Worm (Caenorhabditis elegans) whole organism, young adult: ENCODE results near the gene cul-3.

Experiments used
- B0035.1 ChIP-seq: sonication (generic microtip); optimal IDR thresholded peaks from 2 replicates; lab custom pipeline; 2016; ENCODE audit warnings: missing genetic modification characterization, mild to moderate bottlenecking, missing compliant biosample characterization, missing genotype, missing genetic modification reagents
- C17E4.6 ChIP-seq: fragments of 200-800 bp; sonication (Bioruptor generic); IDR thresholded peaks from 2 replicates; pipeline ENCODE4 v1.3.6; 2022; ENCODE audit warnings: missing genetic modification reagents, missing genetic modification characterization, missing compliant biosample characterization
- F10E7.11 ChIP-seq: sonication (generic microtip); optimal IDR thresholded peaks from 2 replicates; lab custom pipeline; 2017; ENCODE audit warnings: mild to moderate bottlenecking, missing genetic modification characterization, moderate library complexity, missing compliant biosample characterization
- F23B12.7 ChIP-seq: sonication (generic microtip); optimal IDR thresholded peaks from 2 replicates; lab custom pipeline; 2017; ENCODE audit warnings: missing genetic modification characterization, mild to moderate bottlenecking, missing compliant biosample characterization, antibody characterized with exemption, moderate library complexity; ENCODE audit not compliant: insufficient read depth
- F37B4.10 ChIP-seq: fragments of 200-800 bp; sonication (Bioruptor generic); IDR thresholded peaks from 2 replicates; pipeline ENCODE4 v1.3.6; 2022; ENCODE audit warnings: missing genetic modification characterization, missing compliant biosample characterization
- T07F8.4 ChIP-seq: sonication (generic microtip); optimal IDR thresholded peaks from 2 replicates; lab custom pipeline; 2016; ENCODE audit warnings: mild to moderate bottlenecking, missing genetic modification characterization, moderate library complexity, missing compliant biosample characterization
- Y53G8AR.9 ChIP-seq: fragments of 200-800 bp; sonication (Bioruptor generic); conservative IDR thresholded peaks from 2 replicates; pipeline ENCODE4 v1.3.6; 2022; ENCODE audit warnings: missing genetic modification reagents, missing genetic modification characterization, missing compliant biosample characterization
- Y56A3A.18 ChIP-seq: fragments of 200-800 bp; sonication (Bioruptor generic); IDR thresholded peaks from 2 replicates; pipeline ENCODE4 v1.3.6; 2022; ENCODE audit warnings: missing genetic modification reagents, missing genetic modification characterization, missing compliant biosample characterization
- aptf-3 ChIP-seq: fragments of 200-800 bp; sonication (Bioruptor generic); IDR thresholded peaks from 2 replicates; pipeline ENCODE4 v1.3.6; 2022; ENCODE audit warnings: missing genetic modification characterization, missing compliant biosample characterization
- attf-5 ChIP-seq: fragments of 200-800 bp; sonication (Bioruptor generic); optimal IDR thresholded peaks from 2 replicates; lab custom pipeline; 2018; ENCODE audit warnings: mild to moderate bottlenecking, missing genetic modification characterization, missing compliant biosample characterization
- bed-2 ChIP-seq: fragments of 200-800 bp; sonication (Bioruptor generic); IDR thresholded peaks from 2 replicates; pipeline ENCODE4 v1.3.6; 2022; ENCODE audit warnings: missing genetic modification reagents, missing genetic modification characterization, missing compliant biosample characterization
- cebp-1 ChIP-seq, 2 experiments: fragments of 200-800 bp in 1 of 2; sonication (Bioruptor generic) in 1 of 2; sonication (generic microtip) in 1 of 2; IDR thresholded peaks in 1 of 2; optimal IDR thresholded peaks in 1 of 2; 2 replicates each; pipeline versions ENCODE4 v1.3.6 to Lab custom; 2017 to 2022; ENCODE audit warnings: missing compliant biosample characterization in 2 of 2, missing genetic modification characterization in 2 of 2, mild to moderate bottlenecking in 1 of 2, missing genetic modification reagents in 1 of 2, moderate library complexity in 1 of 2
- chd-7 ChIP-seq: sonication (generic microtip); optimal IDR thresholded peaks from 2 replicates; lab custom pipeline; 2016; ENCODE audit warnings: mild to moderate bottlenecking, missing genetic modification characterization, moderate library complexity, missing compliant biosample characterization
- die-1 ChIP-seq: sonication (generic microtip); optimal IDR thresholded peaks from 2 replicates; lab custom pipeline; 2016; ENCODE audit warnings: missing genotype, mild to moderate bottlenecking, missing genetic modification characterization, missing compliant biosample characterization
- dox-1 ChIP-seq: fragments of 200-800 bp; sonication (Bioruptor generic); IDR thresholded peaks from 2 replicates; pipeline ENCODE4 v1.3.6; 2022; ENCODE audit warnings: missing genetic modification reagents, missing genetic modification characterization, missing compliant biosample characterization
- egl-18 ChIP-seq: fragments of 200-800 bp; sonication (Bioruptor generic); IDR thresholded peaks from 2 replicates; pipeline ENCODE4 v1.3.6; 2022; ENCODE audit warnings: missing genetic modification reagents, missing genetic modification characterization, missing compliant biosample characterization
- egrh-3 ChIP-seq: fragments of 200-800 bp; sonication (Bioruptor generic); IDR thresholded peaks from 2 replicates; pipeline ENCODE4 v1.3.6; 2022; ENCODE audit warnings: missing genetic modification reagents, missing genetic modification characterization, missing compliant biosample characterization
- gei-17 ChIP-seq: fragments of 200-800 bp; sonication (Bioruptor generic); optimal IDR thresholded peaks from 2 replicates; lab custom pipeline; 2018; ENCODE audit warnings: mild to moderate bottlenecking, missing genetic modification characterization, missing compliant biosample characterization
- hmg-1.2 ChIP-seq: fragments of 200-800 bp; sonication (Bioruptor generic); IDR thresholded peaks from 2 replicates; pipeline ENCODE4 v1.3.6; 2022; ENCODE audit warnings: missing genetic modification reagents, missing genetic modification characterization, missing compliant biosample characterization
- lin-35 ChIP-seq, 3 experiments: fragments of 150-350 bp in 2 of 3; sonication (generic microtip) in 1 of 3; optimal IDR thresholded peaks; 2 replicates each; lab custom pipeline; 2014 to 2018; ENCODE audit warnings: missing biosample characterization in 3 of 3, missing genetic modification characterization in 3 of 3, missing genetic modification reagents in 3 of 3
- lir-1 ChIP-seq: fragments of 200-800 bp; sonication (Bioruptor generic); conservative IDR thresholded peaks from 2 replicates; pipeline ENCODE4 v1.3.6; 2022; ENCODE audit warnings: missing genetic modification reagents, missing genetic modification characterization, missing compliant biosample characterization
- madf-10 ChIP-seq: sonication (generic microtip); optimal IDR thresholded peaks from 2 replicates; lab custom pipeline; 2016; ENCODE audit warnings: mild to moderate bottlenecking, missing genetic modification characterization, missing compliant biosample characterization
- madf-6 ChIP-seq: fragments of 200-800 bp; sonication (Bioruptor generic); IDR thresholded peaks from 2 replicates; pipeline ENCODE4 v1.3.6; 2022; ENCODE audit warnings: missing genetic modification reagents, missing genetic modification characterization, missing compliant biosample characterization
- mcd-1 ChIP-seq: fragments of 200-800 bp; sonication (Bioruptor generic); IDR thresholded peaks from 2 replicates; pipeline ENCODE4 v1.3.6; 2022; ENCODE audit warnings: missing genetic modification reagents, missing genetic modification characterization, missing compliant biosample characterization
- mes-4 ChIP-seq: sonication (generic microtip); optimal IDR thresholded peaks from 2 replicates; lab custom pipeline; 2016; ENCODE audit warnings: missing genotype, missing genetic modification characterization, missing compliant biosample characterization
- mxl-1 ChIP-seq: sonication (generic microtip); optimal IDR thresholded peaks from 2 replicates; lab custom pipeline; 2016; ENCODE audit warnings: missing genetic modification characterization, missing compliant biosample characterization
- nfyb-1 ChIP-seq: fragments of 200-800 bp; sonication (Bioruptor generic); IDR thresholded peaks from 2 replicates; pipeline ENCODE4 v1.3.6; 2022; ENCODE audit warnings: missing genetic modification reagents, missing genetic modification characterization, missing compliant biosample characterization
- nhr-120 ChIP-seq: fragments of 200-800 bp; sonication (Bioruptor generic); IDR thresholded peaks from 2 replicates; pipeline ENCODE4 v1.3.6; 2022; ENCODE audit warnings: missing genetic modification characterization, missing compliant biosample characterization
- nhr-80 ChIP-seq: sonication (generic microtip); optimal IDR thresholded peaks from 2 replicates; lab custom pipeline; 2016; ENCODE audit warnings: missing genetic modification characterization, missing compliant biosample characterization
- sdz-38 ChIP-seq: sonication (generic microtip); optimal IDR thresholded peaks from 2 replicates; lab custom pipeline; 2016; ENCODE audit warnings: missing genotype, missing genetic modification characterization, missing compliant biosample characterization
- somi-1 ChIP-seq: fragments of 200-800 bp; sonication (Bioruptor generic); optimal IDR thresholded peaks from 2 replicates; lab custom pipeline; 2018; ENCODE audit warnings: mild to moderate bottlenecking, missing genetic modification characterization, missing compliant biosample characterization
- tlf-1 ChIP-seq: fragments of 200-800 bp; sonication (Bioruptor generic); optimal IDR thresholded peaks from 2 replicates; lab custom pipeline; 2018; ENCODE audit warnings: mild to moderate bottlenecking, missing genetic modification characterization, missing compliant biosample characterization
- zfh-2 ChIP-seq: fragments of 200-800 bp; sonication (Bioruptor generic); conservative IDR thresholded peaks from 2 replicates; pipeline ENCODE4 v1.3.6; 2022; ENCODE audit warnings: missing genetic modification reagents, missing genetic modification characterization, missing compliant biosample characterization
- ztf-18 ChIP-seq: sonication (generic microtip); optimal IDR thresholded peaks from 2 replicates; lab custom pipeline; 2016; ENCODE audit warnings: missing genotype, mild to moderate bottlenecking, missing genetic modification characterization, missing compliant biosample characterization
- ztf-26 ChIP-seq: sonication (generic microtip); optimal IDR thresholded peaks from 2 replicates; lab custom pipeline; 2017; ENCODE audit warnings: missing genetic modification characterization, missing compliant biosample characterization

cul-3 gene

DNA sequence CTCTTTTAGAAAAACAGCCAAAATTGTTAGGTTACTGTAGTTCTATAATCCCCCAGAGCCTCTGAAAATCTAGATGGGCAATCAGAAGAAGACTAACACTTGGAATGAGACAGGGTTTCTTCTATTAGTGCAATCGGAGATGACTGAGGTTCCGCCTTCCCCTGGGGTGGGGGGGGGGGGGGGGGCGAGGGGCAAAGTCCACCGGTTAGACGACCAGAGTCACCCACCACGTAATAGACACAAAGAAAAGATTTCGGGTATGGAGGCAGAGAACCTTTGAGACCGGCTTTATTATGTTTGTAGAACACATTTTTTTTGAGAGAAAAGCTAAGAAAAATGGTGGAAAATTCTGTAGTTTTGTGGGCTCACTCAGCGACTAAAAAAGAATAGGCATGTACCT is 25.1 kb upstream of the cul-3 start:
- TF ChIP-seq nfyb-1 (GFP tag; lab: Robert Waterston, UW) (no peak), Y56A3A.18 (GFP tag; lab: Robert Waterston, UW) (no peak), egrh-3 (GFP tag; lab: Robert Waterston, UW) (peak; percentile 62; the same call in 1 of the 2 replicates), tlf-1 (GFP tag; lab: Kevin White, UChicago) (no peak), madf-10 (tag; lab: Kevin White, UChicago) (no peak), aptf-3 (GFP tag; lab: Robert Waterston, UW) (no peak), F37B4.10 (GFP tag; lab: Robert Waterston, UW) (no peak), T07F8.4 (tag; lab: Kevin White, UChicago) (no peak), ztf-18 (tag; lab: Kevin White, UChicago) (no peak), zfh-2 (GFP tag; lab: Robert Waterston, UW) (peak; percentile 87), somi-1 (GFP tag; lab: Kevin White, UChicago) (no peak), die-1 (tag; lab: Kevin White, UChicago) (no peak), mcd-1 (no peak)

DNA sequence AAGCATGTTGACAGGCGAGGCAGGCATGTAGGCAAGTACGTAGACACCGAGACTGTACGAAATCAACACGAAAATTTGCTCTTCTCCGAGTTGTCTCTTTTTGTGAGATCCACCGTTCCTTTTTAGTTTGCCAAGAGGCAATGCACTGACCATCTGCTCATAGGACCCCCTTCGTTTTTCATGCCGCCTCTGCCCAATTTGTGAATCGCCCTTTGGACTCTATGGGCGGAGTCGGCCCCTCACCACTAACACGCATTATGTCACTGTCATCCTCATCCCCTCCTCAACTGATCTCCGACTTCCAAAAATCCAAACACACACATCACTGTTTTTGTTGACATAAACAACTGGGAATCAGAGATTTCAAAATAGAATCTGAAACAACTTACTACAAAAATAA is 23.4 kb upstream of the cul-3 start:
- TF ChIP-seq sdz-38, result no peak
- TF ChIP-seq cebp-1 (GFP tag; IDR thresholded peaks at IDR 0.05; lab: Robert Waterston, UW), result no peak
- no peak for TF ChIP-seq cebp-1 (tag; optimal IDR thresholded peaks at IDR 0.05; lab: Kevin White, UChicago)
- TF ChIP-seq mes-4 (tag; lab: Kevin White, UChicago), result no peak
- no peak for TF ChIP-seq F10E7.11 (tag; lab: Kevin White, UChicago)
- TF ChIP-seq B0035.1 (tag; lab: Kevin White, UChicago), result no peak
- no peak for TF ChIP-seq nhr-120 (GFP tag; lab: Robert Waterston, UW)
- TF ChIP-seq C17E4.6 (GFP tag; lab: Robert Waterston, UW), result no peak
- TF ChIP-seq mxl-1, result no peak
- no peak for TF ChIP-seq ztf-26 (tag; lab: Kevin White, UChicago)
- no peak for TF ChIP-seq madf-6
- TF ChIP-seq mcd-1, result no peak
- TF ChIP-seq lir-1 (GFP tag; lab: Robert Waterston, UW), result no peak
- no peak for TF ChIP-seq egl-18 (GFP tag; lab: Robert Waterston, UW)
- TF ChIP-seq, all 124 proteins: peak for 0

DNA sequence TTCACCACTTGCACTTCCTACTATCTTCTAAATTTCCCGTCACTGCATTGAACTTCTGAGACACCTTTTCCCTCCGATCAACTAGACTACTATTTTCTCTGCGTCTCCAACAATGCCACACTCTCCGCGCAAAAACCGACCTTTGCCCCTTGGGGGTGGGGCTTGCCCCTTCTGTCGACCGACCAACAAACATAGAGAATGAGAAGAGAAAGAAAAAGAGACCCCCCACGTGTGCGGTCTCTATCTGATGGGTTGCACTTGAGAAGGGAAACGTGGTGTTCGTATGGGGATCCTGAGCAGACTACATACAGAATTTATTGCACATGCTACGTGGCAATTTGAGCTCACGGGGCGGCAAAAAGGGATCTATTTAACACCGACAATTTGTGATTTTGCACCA is 22.0 kb upstream of the cul-3 start:
- no peak for TF ChIP-seq chd-7 (tag; lab: Kevin White, UChicago)
- TF ChIP-seq gei-17 (GFP tag; lab: Kevin White, UChicago), result no peak
- TF ChIP-seq sdz-38, result no peak
- TF ChIP-seq F23B12.7, result no peak
- 0 out of 2 replicates have a peak, but pooled peaks have one; percentile 31 for TF ChIP-seq bed-2 (GFP tag; lab: Robert Waterston, UW)
- peak; percentile 7 for TF ChIP-seq attf-5 (GFP tag; lab: Kevin White, UChicago)
- TF ChIP-seq lin-35 (GFP tag; optimal IDR thresholded peaks at IDR 0.05; lab: Kevin White, UChicago), result no peak
- TF ChIP-seq Y53G8AR.9 (GFP tag; lab: Robert Waterston, UW), result 0 out of 2 replicates have a peak, but pooled peaks have one; percentile 44
- peak; percentile 78 for TF ChIP-seq hmg-1.2 (GFP tag; lab: Robert Waterston, UW)
- peak; percentile 48; the same call in 1 of the 2 replicates for TF ChIP-seq zfh-2 (GFP tag; lab: Robert Waterston, UW)
- peak; percentile 29 for TF ChIP-seq nhr-80 (tag; lab: Kevin White, UChicago)
- 0 out of 2 replicates have a peak, but pooled peaks have one; percentile 43 for TF ChIP-seq dox-1 (GFP tag; lab: Robert Waterston, UW)
- TF ChIP-seq F10E7.11 (tag; lab: Kevin White, UChicago), result no peak
- 0 out of 2 replicates have a peak, but pooled peaks have one; percentile 30 for TF ChIP-seq madf-6
